Fruit fly (Drosophila melanogaster) S2 (cell line): ENCODE data around the gene CG13362.

Source experiments
- CG8478 ChIP-seq: fragments of >200 bp; optimal IDR thresholded peaks from 2 replicates; lab custom pipeline; 2018
- CTCF ChIP-seq, 2 experiments: fragments of >200 bp; optimal IDR thresholded peaks; 2 replicates each; lab custom pipeline; 2018

dm6 chrX:756856-757255, 5.8 kb upstream of the CG13362 start:
- TF ChIP-seq CG8478 (lab: Kevin White, UChicago) (no peak), CTCF (optimal IDR thresholded peaks at IDR 0.05; lab: Kevin White, UChicago) (no peak)
